Fruit fly (Drosophila melanogaster): Measurements from ENCODE around the gene PyK.

PyK gene

DNA sequence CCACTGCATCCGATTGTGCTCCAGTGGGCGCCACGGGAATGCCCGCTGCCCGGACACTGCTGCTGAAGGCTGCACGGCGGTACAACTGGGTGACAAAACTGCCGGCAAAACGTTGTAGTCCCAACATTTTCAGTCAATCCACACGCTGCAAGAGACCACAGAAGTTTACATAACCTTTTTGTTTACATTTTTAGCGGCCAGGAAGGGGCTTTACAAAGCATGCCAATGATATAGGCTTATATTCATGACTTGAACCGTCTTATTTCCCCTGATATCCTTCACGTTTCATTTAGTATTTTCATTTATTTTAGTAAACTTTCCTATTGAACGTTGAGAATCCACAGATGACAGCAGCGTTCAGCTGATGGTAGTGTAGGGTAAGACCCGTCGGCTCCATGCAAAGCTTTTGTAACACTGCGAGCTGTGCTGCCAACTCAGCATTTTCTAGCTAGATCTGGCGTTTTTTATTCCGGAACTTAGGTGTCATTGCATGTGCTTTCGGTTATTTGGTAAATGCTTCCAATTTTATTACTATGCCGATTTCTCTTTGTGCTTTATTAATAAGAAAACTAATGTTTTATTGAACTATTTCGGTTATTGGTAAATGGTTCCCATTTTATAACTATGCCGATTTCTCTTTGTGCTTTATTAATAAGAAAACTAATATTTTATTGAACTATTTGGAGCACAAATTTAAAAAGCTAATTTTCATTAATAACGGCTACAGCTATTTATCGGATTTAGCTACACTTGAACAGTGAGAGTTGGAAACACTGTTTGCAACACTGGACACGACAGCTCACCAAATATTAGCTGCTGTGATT, 43.4 kb downstream of the PyK start, which contains the start of the genes CG13850 and lqfR:
Gene CG13850 (minus strand): TSS at position 379 of the 824 bp plus-strand sequence.
Gene lqfR (plus strand): TSS at position 765 of the 824 bp plus-strand sequence.
- no peak for TF ChIP-seq Dll (optimal IDR thresholded peaks at IDR 0.05)
- no peak for TF ChIP-seq EcR (GFP tag; optimal IDR thresholded peaks at IDR 0.05)
- no peak for TF ChIP-seq pan (optimal IDR thresholded peaks at IDR 0.05)
- no peak for TF ChIP-seq CG8478 (optimal IDR thresholded peaks at IDR 0.05)
- no peak for TF ChIP-seq psq (optimal IDR thresholded peaks at IDR 0.05)
- no peak for TF ChIP-seq usp (GFP tag; optimal IDR thresholded peaks at IDR 0.05)

DNA sequence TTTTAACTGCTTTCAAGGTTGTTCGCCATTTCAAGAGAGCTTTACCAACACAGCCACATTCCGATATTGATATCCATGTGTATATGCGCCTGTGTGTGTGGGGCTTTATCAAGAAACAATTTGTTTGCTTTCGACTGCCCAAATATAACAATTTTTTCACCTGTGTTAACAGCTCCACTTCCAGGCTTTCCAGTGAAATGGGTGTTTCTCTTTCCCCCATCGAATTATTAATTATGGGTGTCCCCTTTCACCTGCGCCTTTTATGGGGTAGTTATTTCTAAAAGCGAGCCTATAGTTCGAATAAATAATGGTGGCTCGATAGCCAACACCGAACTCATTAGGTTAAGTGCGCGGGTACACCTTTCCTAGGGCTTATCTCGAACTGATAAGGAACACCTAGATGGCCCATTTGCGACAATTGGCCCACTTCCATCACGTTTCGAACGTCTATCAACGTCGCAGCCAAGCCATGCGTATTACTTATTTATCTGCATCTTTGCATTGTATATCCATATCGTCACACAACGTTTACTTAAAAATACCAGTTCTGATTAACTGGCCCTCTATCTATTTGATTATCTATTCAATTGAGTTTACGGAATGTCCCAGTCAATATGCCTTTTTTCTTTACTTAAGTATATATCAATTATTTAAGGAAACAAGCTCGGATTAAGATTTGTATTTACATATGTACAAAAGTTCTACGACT, 44.7 kb downstream of the PyK start:
- TF ChIP-seq CG8478 (optimal IDR thresholded peaks at IDR 0.05): no peak
- TF ChIP-seq pan (optimal IDR thresholded peaks at IDR 0.05): no peak
- no peak for TF ChIP-seq psq (optimal IDR thresholded peaks at IDR 0.05)
- no peak for TF ChIP-seq usp (GFP tag; optimal IDR thresholded peaks at IDR 0.05)
- no peak for TF ChIP-seq EcR (GFP tag; optimal IDR thresholded peaks at IDR 0.05)
- TF ChIP-seq Dll (optimal IDR thresholded peaks at IDR 0.05): no peak

DNA sequence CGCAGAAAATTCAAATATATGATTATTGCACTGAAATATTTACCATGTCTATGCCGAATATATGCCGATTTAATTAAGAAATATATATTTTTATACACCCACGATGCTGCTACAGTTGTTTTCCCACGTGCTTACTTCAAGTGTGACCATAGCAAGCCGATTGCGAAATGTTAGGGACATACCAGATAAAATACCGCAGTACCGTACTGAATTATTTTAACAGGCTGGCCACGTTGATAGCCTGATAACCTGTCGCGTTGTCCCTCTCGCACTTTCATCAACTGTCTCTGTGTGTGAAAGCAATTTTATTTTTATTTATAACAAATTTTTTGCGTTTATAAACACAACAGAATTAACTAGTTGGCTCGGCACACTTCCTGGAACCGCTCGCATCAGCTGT, 53.6 kb downstream of the PyK start, which contains the start of the genes Nop56 and mats:
Gene Nop56 (minus strand): TSS at position 158 of the 400 bp plus-strand sequence.
Gene mats (plus strand): TSS at position 251 of the 400 bp plus-strand sequence.
- no peak for TF ChIP-seq Dll (optimal IDR thresholded peaks at IDR 0.05)
- TF ChIP-seq CG8478 (optimal IDR thresholded peaks at IDR 0.05): no peak
- no peak for TF ChIP-seq EcR (GFP tag; optimal IDR thresholded peaks at IDR 0.05)
- TF ChIP-seq pan (optimal IDR thresholded peaks at IDR 0.05): no peak
- TF ChIP-seq psq (optimal IDR thresholded peaks at IDR 0.05): no peak
- no peak for TF ChIP-seq usp (GFP tag; optimal IDR thresholded peaks at IDR 0.05)

DNA sequence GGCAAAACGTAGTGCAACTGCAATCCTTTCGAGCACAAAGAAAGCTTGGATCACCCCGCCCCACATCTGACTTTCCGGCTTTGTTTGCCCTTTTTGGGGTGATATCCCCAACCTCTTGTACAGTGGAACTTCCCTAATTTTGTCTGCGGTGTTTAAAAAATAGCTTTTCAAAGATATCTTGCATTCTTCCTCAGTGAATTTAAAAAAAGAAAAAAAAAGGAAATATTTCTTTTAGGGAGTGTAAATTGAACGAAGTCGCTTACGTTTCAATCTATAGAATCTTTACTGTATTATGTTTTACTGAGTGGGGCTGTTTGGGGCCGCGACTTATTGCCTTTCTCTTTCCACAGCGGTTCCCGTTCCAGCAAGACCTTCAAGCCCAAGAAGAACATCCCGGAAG, 54.3 kb downstream of the PyK start:
- TF ChIP-seq pan (optimal IDR thresholded peaks at IDR 0.05) (no peak), CG8478 (optimal IDR thresholded peaks at IDR 0.05) (no peak)
